Worm (Caenorhabditis elegans): ENCODE results near the gene odr-10.

ce11 chrX:6866900-6867299 is 1.2 kb upstream of the odr-10 start:
- TF ChIP-seq nhr-21 (tag; optimal IDR thresholded peaks at IDR 0.05) (no peak), elt-3 (tag; optimal IDR thresholded peaks at IDR 0.05) (no peak), skn-1 (tag; optimal IDR thresholded peaks at IDR 0.05) (no peak), nhr-77 (tag; optimal IDR thresholded peaks at IDR 0.05) (no peak), nhr-23 (tag; optimal IDR thresholded peaks at IDR 0.05) (no peak)
